Worm (Caenorhabditis elegans) whole organism, L1 larva: Measurements from ENCODE around the gene hrg-2.

Experiments used
- aha-1 ChIP-seq: fragments of 150-350 bp; optimal IDR thresholded peaks from 2 replicates; lab custom pipeline; 2014; ENCODE audit warnings: missing biosample characterization, missing genetic modification characterization
- ceh-82 ChIP-seq, 3 experiments: fragments of 150-350 bp in 1 of 3; sonication (generic microtip) in 2 of 3; optimal IDR thresholded peaks; 2 replicates each; lab custom pipeline; 2014 to 2017; ENCODE audit warnings: missing biosample characterization in 3 of 3, missing genetic modification characterization in 3 of 3
- hlh-17 ChIP-seq: fragments of 200-800 bp; sonication (Bioruptor generic); optimal IDR thresholded peaks from 2 replicates; lab custom pipeline; 2018; ENCODE audit warnings: missing genetic modification characterization, mild to moderate bottlenecking, missing compliant biosample characterization, moderate library complexity, borderline replicate concordance
- irx-1 ChIP-seq: sonication (generic microtip); optimal IDR thresholded peaks from 2 replicates; lab custom pipeline; 2016; ENCODE audit warnings: missing genetic modification characterization, missing compliant biosample characterization
- lin-13 ChIP-seq: fragments of 150-350 bp; optimal IDR thresholded peaks from 2 replicates; lab custom pipeline; 2014; ENCODE audit warnings: missing biosample characterization, missing genetic modification reagents, missing genetic modification characterization
- lin-15B ChIP-seq: fragments of 150-350 bp; sonication (generic microtip); optimal IDR thresholded peaks from 3 replicates; lab custom pipeline; 2014; ENCODE audit warnings: missing biosample characterization, missing genetic modification characterization
- mef-2 ChIP-seq: fragments of 150-350 bp; optimal IDR thresholded peaks from 2 replicates; lab custom pipeline; 2014; ENCODE audit warnings: missing biosample characterization, missing genetic modification characterization
- nhr-237 ChIP-seq: fragments of 150-350 bp; optimal IDR thresholded peaks from 2 replicates; lab custom pipeline; 2014; ENCODE audit warnings: missing biosample characterization, missing genetic modification characterization
- ztf-11 ChIP-seq, 2 experiments: sonication (generic microtip); optimal IDR thresholded peaks; 2 replicates each; lab custom pipeline; 2016 to 2017; ENCODE audit warnings: missing genetic modification characterization in 2 of 2, missing biosample characterization in 1 of 2, missing compliant biosample characterization in 1 of 2
- ztf-4 ChIP-seq: fragments of 150-350 bp; optimal IDR thresholded peaks from 2 replicates; lab custom pipeline; 2014; ENCODE audit warnings: missing biosample characterization, missing genetic modification characterization

ce11 chrV:12441420-12441819 lies 31.1 kb upstream of the hrg-2 start, which contains the start of gene pals-37:
- no peak for TF ChIP-seq hlh-17
- TF ChIP-seq nhr-237, result no peak
- TF ChIP-seq aha-1 (tag; lab: Kevin White, UChicago), result no peak
- no peak for TF ChIP-seq lin-15B
- no peak for TF ChIP-seq irx-1
- TF ChIP-seq ztf-4, result no peak
- TF ChIP-seq mef-2 (tag; lab: Kevin White, UChicago), result no peak
- TF ChIP-seq lin-13 (GFP tag; lab: Kevin White, UChicago), result no peak
- no peak for TF ChIP-seq ceh-82 (tag; optimal IDR thresholded peaks at IDR 0.05; lab: Kevin White, UChicago)
- no peak for TF ChIP-seq ztf-11 (tag; optimal IDR thresholded peaks at IDR 0.05; lab: Kevin White, UChicago)
